Fruit fly (Drosophila melanogaster) whole organism, adult: ENCODE results near the gene CG17065.
"Not testable (repeated sequence)": the region's sequence is repeated elsewhere in the genome, so short reads cannot be mapped to it uniquely, and the experiment has no call there.

Source experiments
- CG11617 ChIP-seq: fragments of 200-800 bp; sonication (Bioruptor generic); optimal IDR thresholded peaks from 2 replicates; lab custom pipeline; 2017; ENCODE audit warnings: mild to moderate bottlenecking, missing biosample characterization, missing genetic modification reagents, missing genetic modification characterization
- CG12768 ChIP-seq: fragments of 200-800 bp; sonication (Bioruptor generic); optimal IDR thresholded peaks from 2 replicates; lab custom pipeline; 2017; ENCODE audit warnings: missing biosample characterization, missing genetic modification characterization, mild to moderate bottlenecking, moderate library complexity, missing genetic modification reagents
- CG14711 ChIP-seq: fragments of 200-800 bp; sonication (Bioruptor generic); optimal IDR thresholded peaks from 2 replicates; lab custom pipeline; 2018; ENCODE audit warnings: missing biosample characterization, mild to moderate bottlenecking, missing genetic modification characterization, moderate library complexity
- CG1620 ChIP-seq: fragments of 200-800 bp; sonication (Bioruptor generic); optimal IDR thresholded peaks from 2 replicates; lab custom pipeline; 2016; ENCODE audit warnings: missing biosample characterization, missing genetic modification characterization
- CG33017 ChIP-seq: fragments of 200-800 bp; sonication (Bioruptor generic); optimal IDR thresholded peaks from 2 replicates; lab custom pipeline; 2018; ENCODE audit warnings: missing biosample characterization, mild to moderate bottlenecking, missing genetic modification characterization, moderate library complexity
- CG5204 ChIP-seq: fragments of 200-800 bp; sonication (Bioruptor generic); optimal IDR thresholded peaks from 2 replicates; lab custom pipeline; 2016; ENCODE audit warnings: missing biosample characterization, missing genetic modification characterization
- CG7045 ChIP-seq: fragments of 200-800 bp; sonication (Bioruptor generic); optimal IDR thresholded peaks from 2 replicates; lab custom pipeline; 2017; ENCODE audit warnings: missing biosample characterization, mild to moderate bottlenecking, missing genetic modification characterization
- CG7101 ChIP-seq: fragments of 200-800 bp; sonication (Bioruptor generic); optimal IDR thresholded peaks from 2 replicates; lab custom pipeline; 2018; ENCODE audit warnings: missing biosample characterization, mild to moderate bottlenecking, missing genetic modification characterization, moderate library complexity
- Clk ChIP-seq: fragments of 200-800 bp; sonication (Bioruptor generic); optimal IDR thresholded peaks from 2 replicates; lab custom pipeline; 2017; ENCODE audit warnings: missing biosample characterization, missing genetic modification characterization
- Crg-1 ChIP-seq: fragments of 200-800 bp; sonication (Bioruptor generic); optimal IDR thresholded peaks from 2 replicates; lab custom pipeline; 2016; ENCODE audit warnings: missing biosample characterization, missing genetic modification characterization
- Hr96 ChIP-seq: fragments of 200-800 bp; sonication (Bioruptor generic); optimal IDR thresholded peaks from 2 replicates; lab custom pipeline; 2016; ENCODE audit warnings: missing biosample characterization, missing genetic modification characterization
- Mnt ChIP-seq: fragments of 200-800 bp; sonication (Bioruptor generic); optimal IDR thresholded peaks from 2 replicates; lab custom pipeline; 2016; ENCODE audit warnings: missing biosample characterization, mild to moderate bottlenecking, missing genetic modification characterization
- bab1 ChIP-seq: fragments of 200-800 bp; sonication (Bioruptor generic); optimal IDR thresholded peaks from 3 replicates; lab custom pipeline; 2019; ENCODE audit warnings: missing biosample characterization, mild to moderate bottlenecking, missing genetic modification characterization, moderate library complexity
- cic ChIP-seq: fragments of 200-800 bp; sonication (Bioruptor generic); optimal IDR thresholded peaks from 2 replicates; lab custom pipeline; 2017; ENCODE audit warnings: missing biosample characterization, mild to moderate bottlenecking, missing genetic modification characterization, moderate library complexity
- cnc ChIP-seq, 2 experiments: fragments of >200 bp; optimal IDR thresholded peaks; 2 replicates each; lab custom pipeline; 2017
- kay ChIP-seq: fragments of 200-800 bp; sonication (Bioruptor generic); peaks from one replicate; lab custom pipeline; 2016; ENCODE audit warnings: missing biosample characterization, missing genetic modification characterization, borderline replicate concordance
- ovo ChIP-seq: fragments of 200-800 bp; sonication (Bioruptor generic); optimal IDR thresholded peaks from 2 replicates; lab custom pipeline; 2016; ENCODE audit warnings: missing biosample characterization, missing genetic modification characterization
- pad ChIP-seq: fragments of 200-800 bp; sonication (Bioruptor generic); optimal IDR thresholded peaks from 3 replicates; lab custom pipeline; 2017; ENCODE audit warnings: missing biosample characterization, missing genetic modification characterization, mild to moderate bottlenecking, moderate library complexity, missing genetic modification reagents
- tj ChIP-seq: fragments of 200-800 bp; sonication (Bioruptor generic); optimal IDR thresholded peaks from 3 replicates; lab custom pipeline; 2017; ENCODE audit warnings: missing biosample characterization, mild to moderate bottlenecking, missing genetic modification characterization, moderate library complexity
- toe ChIP-seq: fragments of 200-800 bp; sonication (Bioruptor generic); optimal IDR thresholded peaks from 2 replicates; lab custom pipeline; 2016; ENCODE audit warnings: missing biosample characterization, missing genetic modification characterization

The CG17065 gene

dm6 chrX:20256849-20257590 is at the start of gene CG17065:
CG17065 (minus strand) TSS chrX:20257199.
- TF ChIP-seq CG11617 (GFP tag; lab: Kevin White, UChicago): no peak
- peak; percentile 18 for TF ChIP-seq CG7101 (tag; lab: Kevin White, UChicago)
- peak; percentile 26 for TF ChIP-seq bab1 (GFP tag; lab: Kevin White, UChicago)
- TF ChIP-seq tj (GFP tag; lab: Kevin White, UChicago): no peak
- peak; percentile 44 for TF ChIP-seq CG5204 (GFP tag; lab: Kevin White, UChicago)
- no peak for TF ChIP-seq CG1620 (GFP tag; lab: Kevin White, UChicago)
- TF ChIP-seq ovo: peak; percentile 0

- TF ChIP-seq CG12768 (GFP tag; lab: Kevin White, UChicago): no peak
- TF ChIP-seq Clk (GFP tag; lab: Kevin White, UChicago): no peak
- no peak for TF ChIP-seq cnc (optimal IDR thresholded peaks at IDR 0.05; lab: Kevin White, UChicago)
- no peak for TF ChIP-seq CG7045 (GFP tag; lab: Kevin White, UChicago)
- no peak for TF ChIP-seq Hr96 (GFP tag; lab: Kevin White, UChicago)
- no peak for TF ChIP-seq CG1620 (GFP tag; lab: Kevin White, UChicago)
- TF ChIP-seq pad (GFP tag; lab: Kevin White, UChicago): no peak
- no peak for TF ChIP-seq cic (GFP tag; lab: Kevin White, UChicago)
- TF ChIP-seq CG7101 (tag; lab: Kevin White, UChicago): no peak
- no peak for TF ChIP-seq CG5204 (GFP tag; lab: Kevin White, UChicago)
- no peak for TF ChIP-seq CG14711 (tag; lab: Kevin White, UChicago)
- TF ChIP-seq Crg-1 (GFP tag; lab: Kevin White, UChicago): no peak
- no peak for TF ChIP-seq CG11617 (GFP tag; lab: Kevin White, UChicago)
- TF ChIP-seq kay (GFP tag; lab: Kevin White, UChicago): no peak
- no peak for TF ChIP-seq CG33017 (tag; lab: Kevin White, UChicago)
- no peak for TF ChIP-seq tj (GFP tag; lab: Kevin White, UChicago)
- TF ChIP-seq bab1 (GFP tag; lab: Kevin White, UChicago): no peak
- TF ChIP-seq toe (GFP tag; lab: Kevin White, UChicago): no peak
Observed at dm6 chrX:20269669-20270068, 12.7 kb upstream of the CG17065 start, which contains the start of gene Inx6. Inx6 (minus strand) TSS chrX:20269769.

- TF ChIP-seq CG7101 (tag; lab: Kevin White, UChicago); pad (GFP tag; lab: Kevin White, UChicago); ovo: not testable (repeated sequence)
Observed at dm6 chrX:20258939-20259338, 1.9 kb upstream of the CG17065 start, which contains the start of gene CG42577. CG42577 (plus strand) TSS chrX:20259239.

dm6 chrX:20255977-20256376 is 1.0 kb downstream of the CG17065 start:
- TF ChIP-seq bab1 (GFP tag; lab: Kevin White, UChicago) (no peak), CG33017 (tag; lab: Kevin White, UChicago) (no peak), CG7101 (tag; lab: Kevin White, UChicago) (no peak), Crg-1 (GFP tag; lab: Kevin White, UChicago) (no peak), Hr96 (GFP tag; lab: Kevin White, UChicago) (no peak), pad (GFP tag; lab: Kevin White, UChicago) (no peak), Mnt (GFP tag; lab: Kevin White, UChicago) (no peak), toe (GFP tag; lab: Kevin White, UChicago) (no peak), tj (GFP tag; lab: Kevin White, UChicago) (no peak)

dm6 chrX:20251586-20252160 is 5.3 kb downstream of the CG17065 start:
- TF ChIP-seq CG11617 (GFP tag; lab: Kevin White, UChicago): no peak
- no peak for TF ChIP-seq Clk (GFP tag; lab: Kevin White, UChicago)
- TF ChIP-seq ovo: peak; percentile 77
- TF ChIP-seq cnc (optimal IDR thresholded peaks at IDR 0.05; lab: Kevin White, UChicago): no peak
- no peak for TF ChIP-seq CG14711 (tag; lab: Kevin White, UChicago)
- no peak for TF ChIP-seq CG5204 (GFP tag; lab: Kevin White, UChicago)
- no peak for TF ChIP-seq bab1 (GFP tag; lab: Kevin White, UChicago)
- TF ChIP-seq kay (GFP tag; lab: Kevin White, UChicago): peak; percentile 4
- no peak for TF ChIP-seq Hr96 (GFP tag; lab: Kevin White, UChicago)
- peak; percentile 41 for TF ChIP-seq Mnt (GFP tag; lab: Kevin White, UChicago)

- TF ChIP-seq Mnt (GFP tag; lab: Kevin White, UChicago) (peak; percentile 38), CG7101 (tag; lab: Kevin White, UChicago) (peak; percentile 21), Crg-1 (GFP tag; lab: Kevin White, UChicago) (no peak), CG1620 (GFP tag; lab: Kevin White, UChicago) (peak; percentile 23), bab1 (GFP tag; lab: Kevin White, UChicago) (no peak), toe (GFP tag; lab: Kevin White, UChicago) (no peak), CG5204 (GFP tag; lab: Kevin White, UChicago) (peak; percentile 8), Hr96 (GFP tag; lab: Kevin White, UChicago) (peak; percentile 22), tj (GFP tag; lab: Kevin White, UChicago) (peak; percentile 8)
Observed at dm6 chrX:20251069-20251468, 5.9 kb downstream of the CG17065 start, which contains the start of the genes CG17068 and Rab10. CG17068 (minus strand) TSS chrX:20251093. Rab10 (plus strand) TSS chrX:20251338.
